Fruit fly (Drosophila melanogaster): ENCODE measurements around the gene Pomp.
A peak's percentile ranks its signal among the peaks of the same experiment; 100 is the strongest.

Gene Pomp

DNA sequence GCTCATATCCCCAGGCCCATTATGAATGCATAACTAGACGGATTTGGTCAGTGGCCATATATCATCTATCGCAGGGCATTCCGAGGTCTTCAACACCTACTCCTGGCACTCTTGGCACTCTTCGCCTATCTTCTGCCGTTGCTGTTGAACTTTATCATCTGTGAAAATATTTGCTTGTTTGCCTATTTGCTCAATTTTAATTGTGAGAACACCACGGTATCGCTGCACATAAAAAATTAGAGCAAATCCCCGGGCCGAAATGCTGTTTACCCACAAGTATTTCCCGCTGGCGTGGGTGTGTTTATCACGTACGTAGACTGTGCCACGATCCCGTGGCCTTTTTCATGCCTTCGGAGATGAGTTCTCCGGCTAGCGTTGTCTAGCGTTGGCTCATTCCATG lies 6.7 kb upstream of the Pomp start (continued):
- no peak for TF ChIP-seq tin (GFP tag; optimal IDR thresholded peaks at IDR 0.05)
- no peak for TF ChIP-seq kay (GFP tag; optimal IDR thresholded peaks at IDR 0.05)
- peak; percentile 20 for TF ChIP-seq Nf-YC (tag; optimal IDR thresholded peaks at IDR 0.05)
- TF ChIP-seq fru (optimal IDR thresholded peaks at IDR 0.05) = no peak
- no peak for TF ChIP-seq Mrtf (GFP tag; IDR thresholded peaks at IDR 0.05)
- TF ChIP-seq vvl (GFP tag; IDR thresholded peaks at IDR 0.05) = peak; percentile 39; the same call in 1 of the 2 replicates
- TF ChIP-seq D19B (GFP tag; optimal IDR thresholded peaks at IDR 0.05) = peak; percentile 40
- peak; percentile 28 for TF ChIP-seq Oli (tag; optimal IDR thresholded peaks at IDR 0.05)
- peak; percentile 35 for TF ChIP-seq NfI (GFP tag; optimal IDR thresholded peaks at IDR 0.05)
- peak; percentile 82 for TF ChIP-seq ci (GFP tag; IDR thresholded peaks at IDR 0.05)
- no peak for TF ChIP-seq HmgD (GFP tag; optimal IDR thresholded peaks at IDR 0.05)
- TF ChIP-seq Fer1 (GFP tag; optimal IDR thresholded peaks at IDR 0.05) = peak; percentile 75
- peak; percentile 33 for TF ChIP-seq tx (GFP tag; optimal IDR thresholded peaks at IDR 0.05)
- TF ChIP-seq dysf (GFP tag; IDR thresholded peaks at IDR 0.05) = 0 out of 3 replicates have a peak, but pooled peaks have one; percentile 36
- TF ChIP-seq Drgx (GFP tag; IDR thresholded peaks at IDR 0.05) = no peak
- peak; percentile 86 for TF ChIP-seq CG12769 (tag; optimal IDR thresholded peaks at IDR 0.05)
- no peak for TF ChIP-seq Hr3 (GFP tag; optimal IDR thresholded peaks at IDR 0.05)
- peak; percentile 66 for TF ChIP-seq CG11723 (GFP tag; optimal IDR thresholded peaks at IDR 0.05)
- 0 out of 2 replicates have a peak, but pooled peaks have one; percentile 20 for TF ChIP-seq Rx (GFP tag; IDR thresholded peaks at IDR 0.05)
- peak; percentile 95 for TF ChIP-seq Med (GFP tag)
- no peak for TF ChIP-seq CG13775 (GFP tag; optimal IDR thresholded peaks at IDR 0.05)
- TF ChIP-seq CG8765 (GFP tag; IDR thresholded peaks at IDR 0.05) = no peak
- peak; percentile 48 for TF ChIP-seq CG9609 (GFP tag; optimal IDR thresholded peaks at IDR 0.05)
- TF ChIP-seq ash1 (GFP tag; optimal IDR thresholded peaks at IDR 0.05) = peak; percentile 87
- peak; percentile 75 for TF ChIP-seq CG11398 (GFP tag; optimal IDR thresholded peaks at IDR 0.05)
- TF ChIP-seq zen2 (GFP tag; IDR thresholded peaks at IDR 0.05; ENCODE audit: partially characterized antibody) = no peak
- no peak for TF ChIP-seq CG34224 (GFP tag; IDR thresholded peaks at IDR 0.05; ENCODE audit: partially characterized antibody)
- peak; percentile 68 for TF ChIP-seq CG15601 (tag; optimal IDR thresholded peaks at IDR 0.05)
- TF ChIP-seq prd (optimal IDR thresholded peaks at IDR 0.05) = no peak
- TF ChIP-seq prd (GFP tag; IDR thresholded peaks at IDR 0.05) = peak; percentile 66
- peak; percentile 53 for TF ChIP-seq Atf6 (GFP tag; IDR thresholded peaks at IDR 0.05)
- TF ChIP-seq Awh (GFP tag; IDR thresholded peaks at IDR 0.05) = peak; percentile 62
- no peak for TF ChIP-seq CG3163 (GFP tag; optimal IDR thresholded peaks at IDR 0.05)
- no peak for TF ChIP-seq CG11085 (GFP tag; IDR thresholded peaks at IDR 0.05)
- TF ChIP-seq CG17359 (tag; optimal IDR thresholded peaks at IDR 0.05) = peak; percentile 78
- TF ChIP-seq H2.0 (GFP tag; IDR thresholded peaks at IDR 0.05) = no peak
- TF ChIP-seq nom (GFP tag; optimal IDR thresholded peaks at IDR 0.05) = no peak
- peak; percentile 28 for TF ChIP-seq abd-A (tag; optimal IDR thresholded peaks at IDR 0.05)
- TF ChIP-seq CG17612 (GFP tag; IDR thresholded peaks at IDR 0.05) = 0 out of 2 replicates have a peak, but pooled peaks have one; percentile 11
- no peak for TF ChIP-seq sna (GFP tag; IDR thresholded peaks at IDR 0.05; ENCODE audit: partially characterized antibody)
- peak; percentile 27 for TF ChIP-seq CG13624 (GFP tag; optimal IDR thresholded peaks at IDR 0.05)
- TF ChIP-seq unc-4 (GFP tag; IDR thresholded peaks at IDR 0.05; ENCODE audit: partially characterized antibody) = no peak
- TF ChIP-seq lola (GFP tag; optimal IDR thresholded peaks at IDR 0.05) = peak in 1 of 3 experiments; percentile 53
- TF ChIP-seq CG32532 (GFP tag; IDR thresholded peaks at IDR 0.05) = 0 out of 2 replicates have a peak, but pooled peaks have one; percentile 11
- no peak for TF ChIP-seq Stat92E (GFP tag; optimal IDR thresholded peaks at IDR 0.05)
- no peak for TF ChIP-seq lmd (GFP tag; IDR thresholded peaks at IDR 0.05)
- no peak for TF ChIP-seq Taf1 (GFP tag; IDR thresholded peaks at IDR 0.05)
- TF ChIP-seq Oaz (GFP tag; IDR thresholded peaks at IDR 0.05) = no peak
- TF ChIP-seq ham (GFP tag; IDR thresholded peaks at IDR 0.05) = peak; percentile 24; the same call in 1 of the 2 replicates
- peak; percentile 49 for TF ChIP-seq Dek (tag; optimal IDR thresholded peaks at IDR 0.05)
- peak; percentile 0 for TF ChIP-seq Sry-δ (GFP tag; optimal IDR thresholded peaks at IDR 0.05)
